Worm (Caenorhabditis elegans): ENCODE results near the gene W03A5.2.

The W03A5.2 gene

DNA sequence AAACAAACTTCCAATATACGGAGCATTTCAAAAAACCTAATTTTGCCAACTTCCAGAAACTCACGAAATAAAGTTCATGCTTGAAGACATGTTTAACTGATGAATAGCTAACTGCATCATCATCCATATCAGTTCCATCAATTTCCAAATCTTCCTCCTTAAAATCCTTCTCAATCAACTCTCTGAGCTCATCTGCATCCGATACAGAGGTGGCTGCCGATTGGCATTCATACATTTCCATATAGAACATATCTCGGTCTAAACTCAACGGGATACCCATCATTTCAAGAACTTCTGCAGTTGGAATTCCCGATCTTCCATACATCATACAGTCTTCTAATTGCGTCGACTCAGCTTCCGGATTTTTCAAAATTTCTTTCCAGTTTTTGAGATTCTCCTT is 16.5 kb upstream of the W03A5.2 start:
- TF ChIP-seq hlh-17 (GFP tag; optimal IDR thresholded peaks at IDR 0.05; ENCODE audit: borderline replicate concordance) (no peak), nhr-77 (tag; optimal IDR thresholded peaks at IDR 0.05) (no peak), ets-5 (GFP tag; IDR thresholded peaks at IDR 0.05) (no peak), ces-1 (GFP tag; optimal IDR thresholded peaks at IDR 0.05) (no peak), ceh-63 (GFP tag; optimal IDR thresholded peaks at IDR 0.05) (no peak), mef-2 (tag; optimal IDR thresholded peaks at IDR 0.05) (no peak), unc-30 (tag; optimal IDR thresholded peaks at IDR 0.05) (no peak)

- TF ChIP-seq nhr-85 (tag): no peak
- no peak for TF ChIP-seq efl-1 (optimal IDR thresholded peaks at IDR 0.05)
- TF ChIP-seq efl-1 (GFP tag; optimal IDR thresholded peaks at IDR 0.05 in 1 of 2): peak in 1 of 2 experiments; percentile 62
- TF ChIP-seq C34B4.2 (tag; optimal IDR thresholded peaks at IDR 0.05): no peak
Observed at ce11 chrIII:5395746-5396145, 10.1 kb upstream of the W03A5.2 start.

DNA sequence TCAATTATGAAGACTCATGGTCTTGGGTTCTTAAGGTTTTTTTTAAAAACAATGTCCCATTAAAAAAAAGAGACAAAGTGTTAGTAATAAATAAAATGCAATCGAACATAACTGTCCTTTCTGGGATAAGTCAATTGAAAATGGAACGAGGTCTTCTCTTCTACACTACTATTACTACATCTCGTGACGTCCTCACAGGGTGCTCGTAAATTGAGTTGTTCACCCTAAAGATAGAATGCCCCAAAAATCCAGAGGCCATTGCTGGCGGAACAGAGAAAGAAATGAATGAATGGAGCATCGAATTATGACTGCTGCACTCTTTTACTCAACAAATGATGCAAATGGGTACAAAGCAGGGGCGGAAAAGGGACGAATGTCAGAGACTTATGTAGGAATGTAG is 3.4 kb upstream of the W03A5.2 start:
- TF ChIP-seq fkh-10 (GFP tag; optimal IDR thresholded peaks at IDR 0.05) (no peak), efl-1 (optimal IDR thresholded peaks at IDR 0.05) (no peak), efl-1 (GFP tag; optimal IDR thresholded peaks at IDR 0.05 in 1 of 2) (peak in 1 of 2 experiments; percentile 1), jun-1 (tag; optimal IDR thresholded peaks at IDR 0.05) (no peak)

ce11 chrIII:5404998-5405397 is 836 bp upstream of the W03A5.2 start:
- no peak for TF ChIP-seq unc-98 (GFP tag; IDR thresholded peaks at IDR 0.05)
- TF ChIP-seq mab-9 (GFP tag; IDR thresholded peaks at IDR 0.05): no peak

DNA sequence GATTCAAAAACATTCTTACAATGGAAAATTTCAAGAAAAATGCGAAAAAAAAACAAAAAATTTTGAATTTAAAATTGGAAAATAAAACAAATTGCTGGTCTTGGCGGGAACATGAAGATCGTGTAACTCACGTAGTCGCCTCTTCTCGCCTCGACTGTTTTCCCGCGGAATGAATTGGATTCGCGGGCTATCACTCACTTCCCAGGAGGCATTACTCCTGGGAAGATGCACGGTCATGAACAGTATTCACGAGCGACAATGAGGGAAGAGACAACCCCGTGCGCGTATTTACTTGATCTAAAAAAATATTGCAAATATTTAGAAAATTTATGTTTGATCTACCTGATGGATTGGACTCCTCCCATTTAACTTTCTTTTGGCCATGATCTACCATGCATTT is 480 bp downstream of the W03A5.2 start:
- TF ChIP-seq swsn-7 (tag; optimal IDR thresholded peaks at IDR 0.05) (no peak), ceh-82 (tag; optimal IDR thresholded peaks at IDR 0.05) (no peak), zip-4 (GFP tag; optimal IDR thresholded peaks at IDR 0.05) (no peak), pax-3 (tag; optimal IDR thresholded peaks at IDR 0.05) (no peak), fkh-8 (tag; optimal IDR thresholded peaks at IDR 0.05) (no peak), unc-130 (tag; optimal IDR thresholded peaks at IDR 0.05) (no peak), nhr-84 (tag; optimal IDR thresholded peaks at IDR 0.05) (no peak), hpl-2 (GFP tag; optimal IDR thresholded peaks at IDR 0.05) (no peak), lin-15B (tag; optimal IDR thresholded peaks at IDR 0.05) (no peak), vab-15 (tag; optimal IDR thresholded peaks at IDR 0.05) (no peak), tlp-1 (tag; optimal IDR thresholded peaks at IDR 0.05) (no peak), tbx-2 (tag; optimal IDR thresholded peaks at IDR 0.05) (no peak), alr-1 (tag; optimal IDR thresholded peaks at IDR 0.05; ENCODE audit: borderline replicate concordance) (no peak), efl-3 (GFP tag; optimal IDR thresholded peaks at IDR 0.05) (no peak), nhr-12 (tag; optimal IDR thresholded peaks at IDR 0.05) (no peak), lir-3 (tag; optimal IDR thresholded peaks at IDR 0.05; ENCODE audit: poor library complexity) (no peak), nhr-77 (tag; optimal IDR thresholded peaks at IDR 0.05) (no peak), snu-23 (GFP tag; optimal IDR thresholded peaks at IDR 0.05) (no peak), fkh-4 (tag; optimal IDR thresholded peaks at IDR 0.05; ENCODE audit: borderline replicate concordance) (no peak), lin-35 (GFP tag; optimal IDR thresholded peaks at IDR 0.05) (no peak)

DNA sequence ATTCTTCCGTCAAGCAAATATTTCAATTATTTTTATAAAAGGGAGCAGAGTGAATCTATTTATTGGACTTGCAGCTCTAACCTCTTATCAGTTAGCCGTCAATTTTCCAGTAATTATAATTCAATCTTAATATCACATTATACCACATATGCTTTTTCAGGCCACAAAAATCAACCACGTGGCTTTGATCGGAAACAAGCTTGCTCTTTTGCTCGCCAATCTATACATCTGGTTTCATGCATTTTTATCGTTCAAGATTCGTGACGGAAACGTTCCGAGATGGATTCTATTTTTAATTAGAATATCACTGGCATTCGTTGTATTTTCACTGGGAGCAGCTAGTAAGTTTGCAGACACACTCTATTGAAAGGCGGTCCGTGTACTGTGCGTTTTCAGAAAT is 1.2 kb downstream of the W03A5.2 start:
- TF ChIP-seq dsc-1 (tag; optimal IDR thresholded peaks at IDR 0.05) (peak; percentile 82), ama-1 (optimal IDR thresholded peaks at IDR 0.05) (no peak)
